Worm (Caenorhabditis elegans) whole organism, early embryonic: ENCODE data around the gene srh-213.
"Not testable (repeated sequence)": the region's sequence is repeated elsewhere in the genome, so short reads cannot be mapped to it uniquely, and the experiment has no call there.

Experiments
- F13C5.2 ChIP-seq: sonication (generic microtip); optimal IDR thresholded peaks from 2 replicates; lab custom pipeline; 2017; ENCODE audit warnings: mild to moderate bottlenecking, missing genetic modification characterization, inconsistent platforms, missing compliant biosample characterization
- aly-1 ChIP-seq: sonication (generic microtip); optimal IDR thresholded peaks from 2 replicates; lab custom pipeline; 2016; ENCODE audit warnings: missing genetic modification characterization, missing compliant biosample characterization
- ama-1 ChIP-seq: fragments of 150-350 bp; optimal IDR thresholded peaks from 2 replicates; lab custom pipeline; 2014
- hmbx-1 ChIP-seq: sonication (generic microtip); optimal IDR thresholded peaks from 2 replicates; lab custom pipeline; 2016; ENCODE audit warnings: mild to moderate bottlenecking, missing genetic modification characterization, missing compliant biosample characterization
- hmg-4 ChIP-seq: fragments of 200-800 bp; sonication (Bioruptor generic); optimal IDR thresholded peaks from 2 replicates; lab custom pipeline; 2018; ENCODE audit warnings: mild to moderate bottlenecking, missing genetic modification characterization, missing compliant biosample characterization
- tbx-11 ChIP-seq: fragments of 200-800 bp; sonication (Bioruptor generic); IDR thresholded peaks from 2 replicates; pipeline ENCODE4 v1.3.6; 2022; ENCODE audit warnings: missing genetic modification characterization, missing compliant biosample characterization
- tbx-37 ChIP-seq: fragments of 200-800 bp; sonication (Bioruptor generic); conservative IDR thresholded peaks from 2 replicates; pipeline ENCODE4 v1.3.6; 2022; ENCODE audit warnings: missing genetic modification reagents, missing genetic modification characterization, missing compliant biosample characterization
- tra-4 ChIP-seq: sonication (generic microtip); optimal IDR thresholded peaks from 2 replicates; lab custom pipeline; 2017; ENCODE audit warnings: missing genetic modification characterization, missing compliant biosample characterization

ce11 chrV:3597052-3597451, 2.2 kb upstream of the srh-213 start, which contains the start of gene srh-212:
- TF ChIP-seq F13C5.2; tra-4 (tag; lab: Kevin White, UChicago); tbx-11 (GFP tag; lab: Robert Waterston, UW); ama-1 (lab: Kevin White, UChicago); hmbx-1 (tag; lab: Kevin White, UChicago); tbx-37 (GFP tag; lab: Robert Waterston, UW); aly-1 (tag; lab: Kevin White, UChicago); hmg-4 (GFP tag; lab: Kevin White, UChicago): not testable (repeated sequence)
